Worm (Caenorhabditis elegans) whole organism, L2 larva: ENCODE measurements around the gene K10D11.4.

Experiments used
- R02D3.7 ChIP-seq: fragments of 150-350 bp; optimal IDR thresholded peaks from 2 replicates; lab custom pipeline; 2014; ENCODE audit warnings: missing biosample characterization, missing genetic modification characterization
- aly-2 ChIP-seq: fragments of 150-350 bp; optimal IDR thresholded peaks from 2 replicates; lab custom pipeline; 2014; ENCODE audit warnings: missing biosample characterization, missing genetic modification characterization
- elt-1 ChIP-seq: fragments of 150-350 bp; optimal IDR thresholded peaks from 2 replicates; lab custom pipeline; 2014; ENCODE audit warnings: missing biosample characterization, missing genetic modification characterization
- lin-39 ChIP-seq: fragments of 150-350 bp; optimal IDR thresholded peaks from 2 replicates; lab custom pipeline; 2014; ENCODE audit warnings: missing biosample characterization, missing genetic modification reagents, missing genetic modification characterization
- lsy-2 ChIP-seq, 2 experiments: fragments of 150-350 bp in 1 of 2; sonication (generic microtip) in 1 of 2; optimal IDR thresholded peaks; 2 replicates each; lab custom pipeline; 2014 to 2017; ENCODE audit warnings: missing biosample characterization in 2 of 2, missing genetic modification characterization in 2 of 2
- mdl-1 ChIP-seq, 2 experiments: fragments of 150-350 bp in 1 of 2; sonication (generic microtip) in 1 of 2; optimal IDR thresholded peaks; 2 replicates each; lab custom pipeline; 2017; ENCODE audit warnings: missing biosample characterization in 2 of 2, missing genetic modification characterization in 2 of 2
- nhr-12 ChIP-seq: fragments of 150-350 bp; optimal IDR thresholded peaks from 2 replicates; lab custom pipeline; 2014; ENCODE audit warnings: missing biosample characterization, missing genetic modification characterization
- nhr-237 ChIP-seq: fragments of 150-350 bp; optimal IDR thresholded peaks from 2 replicates; lab custom pipeline; 2014; ENCODE audit warnings: missing biosample characterization, missing genetic modification characterization
- nhr-6 ChIP-seq: fragments of 150-350 bp; optimal IDR thresholded peaks from 2 replicates; lab custom pipeline; 2014; ENCODE audit warnings: missing biosample characterization, missing genetic modification characterization
- peb-1 ChIP-seq: fragments of 150-350 bp; optimal IDR thresholded peaks from 2 replicates; lab custom pipeline; 2014; ENCODE audit warnings: missing biosample characterization, missing genetic modification characterization
- snpc-4 ChIP-seq: fragments of 150-350 bp; optimal IDR thresholded peaks from 2 replicates; lab custom pipeline; 2014; ENCODE audit warnings: missing biosample characterization, missing genetic modification characterization
- unc-62 ChIP-seq: fragments of 150-350 bp; optimal IDR thresholded peaks from 2 replicates; lab custom pipeline; 2014; ENCODE audit warnings: missing biosample characterization, missing genetic modification reagents, missing genetic modification characterization
- ztf-11 ChIP-seq: sonication (generic microtip); optimal IDR thresholded peaks from 2 replicates; lab custom pipeline; 2017; ENCODE audit warnings: missing biosample characterization, missing genetic modification characterization

ce11 chrIV:12977650-12978049 is 16.6 kb downstream of the K10D11.4 start:
- TF ChIP-seq aly-2 (tag; lab: Kevin White, UChicago) (no peak), unc-62 (GFP tag; lab: Kevin White, UChicago) (no peak), mdl-1 (tag; optimal IDR thresholded peaks at IDR 0.05; lab: Kevin White, UChicago) (no peak), R02D3.7 (tag; lab: Kevin White, UChicago) (no peak), ztf-11 (no peak), nhr-12 (no peak), lin-39 (tag; lab: Kevin White, UChicago) (no peak), snpc-4 (tag; lab: Kevin White, UChicago) (no peak), lsy-2 (tag; optimal IDR thresholded peaks at IDR 0.05; lab: Kevin White, UChicago) (no peak), nhr-237 (no peak), nhr-6 (tag; lab: Kevin White, UChicago) (no peak), elt-1 (tag; lab: Kevin White, UChicago) (no peak), peb-1 (no peak)
